Fruit fly (Drosophila melanogaster) S2 (cell line): ENCODE results near the gene CG31229.

Experiments used
- CG8478 ChIP-seq: fragments of >200 bp; optimal IDR thresholded peaks from 2 replicates; lab custom pipeline; 2018
- CTCF ChIP-seq, 2 experiments: fragments of >200 bp; optimal IDR thresholded peaks; 2 replicates each; lab custom pipeline; 2018

DNA sequence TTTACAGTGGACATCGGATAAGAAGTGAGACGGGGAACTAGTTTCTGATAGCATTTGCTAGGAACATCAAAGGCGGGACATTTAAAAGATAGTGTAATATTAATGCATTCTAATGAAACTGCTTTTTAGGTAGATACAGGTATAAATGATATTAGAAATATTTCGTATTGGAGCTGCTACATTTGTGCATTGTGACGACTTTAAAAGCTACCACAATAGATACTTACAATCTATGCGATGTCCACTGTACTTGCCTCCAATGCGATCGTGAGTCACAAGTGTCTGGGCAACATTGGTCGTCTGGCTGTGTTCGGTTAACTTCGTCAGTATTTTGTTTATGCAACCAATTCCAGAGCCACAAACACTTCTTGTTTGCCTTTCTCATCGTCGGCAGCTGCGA, 2.2 kb downstream of the CG31229 start:
- TF ChIP-seq CG8478 (lab: Kevin White, UChicago) (no peak), CTCF (optimal IDR thresholded peaks at IDR 0.05; lab: Kevin White, UChicago) (no peak)
